Worm (Caenorhabditis elegans): ENCODE data around the gene pigm-1.

DNA sequence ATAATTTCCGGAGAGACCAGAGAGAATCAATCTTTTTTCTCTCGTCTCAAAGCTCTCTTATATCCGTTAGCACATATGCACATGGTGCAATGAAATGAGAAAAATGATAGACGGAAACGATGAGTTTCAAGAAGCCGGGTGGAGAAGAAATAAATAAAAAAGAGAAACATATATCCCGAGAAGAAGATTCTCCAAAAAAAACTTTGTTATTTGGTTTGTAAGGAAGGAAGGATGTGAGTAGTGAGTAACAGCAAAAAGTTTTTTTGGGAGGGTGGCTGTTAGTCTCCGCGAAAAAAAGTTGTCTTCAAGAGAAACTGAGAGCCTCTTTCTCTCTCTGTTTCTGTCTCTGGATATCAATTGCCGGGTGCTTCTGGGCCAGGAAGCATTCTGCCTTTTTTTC lies 31.6 kb upstream of the pigm-1 start:
- TF ChIP-seq nhr-76 (tag; optimal IDR thresholded peaks at IDR 0.05) (no peak), snpc-4 (tag; optimal IDR thresholded peaks at IDR 0.05) (no peak), arid-1 (GFP tag; conservative IDR thresholded peaks at IDR 0.05) (no peak), ama-1 (optimal IDR thresholded peaks at IDR 0.05) (no peak), dve-1 (tag; optimal IDR thresholded peaks at IDR 0.05; ENCODE audit: insufficient read depth) (no peak), lin-39 (tag; optimal IDR thresholded peaks at IDR 0.05) (no peak)

All from whole organism, L4 larva.